Worm (Caenorhabditis elegans) whole organism, young adult: ENCODE data around the gene rocf-1.

Experiments used
- B0035.1 ChIP-seq: sonication (generic microtip); optimal IDR thresholded peaks from 2 replicates; lab custom pipeline; 2016; ENCODE audit warnings: missing genetic modification characterization, mild to moderate bottlenecking, missing compliant biosample characterization, missing genotype, missing genetic modification reagents
- D2030.7 ChIP-seq: fragments of 200-800 bp; sonication (Bioruptor generic); IDR thresholded peaks from 2 replicates; pipeline ENCODE4 v1.3.6; 2022; ENCODE audit warnings: missing genetic modification reagents, missing genetic modification characterization, missing compliant biosample characterization
- F10E7.11 ChIP-seq: sonication (generic microtip); optimal IDR thresholded peaks from 2 replicates; lab custom pipeline; 2017; ENCODE audit warnings: mild to moderate bottlenecking, missing genetic modification characterization, moderate library complexity, missing compliant biosample characterization
- Y53F4B.3 ChIP-seq: fragments of 200-800 bp; sonication (Bioruptor generic); IDR thresholded peaks from 2 replicates; pipeline ENCODE4 v1.3.6; 2022; ENCODE audit warnings: missing genetic modification reagents, missing genetic modification characterization, missing compliant biosample characterization
- Y53G8AR.9 ChIP-seq: fragments of 200-800 bp; sonication (Bioruptor generic); conservative IDR thresholded peaks from 2 replicates; pipeline ENCODE4 v1.3.6; 2022; ENCODE audit warnings: missing genetic modification reagents, missing genetic modification characterization, missing compliant biosample characterization
- bed-1 ChIP-seq: fragments of 200-800 bp; sonication (Bioruptor generic); IDR thresholded peaks from 2 replicates; pipeline ENCODE4 v1.3.6; 2022; ENCODE audit warnings: missing genetic modification reagents, missing genetic modification characterization, missing compliant biosample characterization
- ccch-3 ChIP-seq: fragments of 200-800 bp; sonication (Bioruptor generic); optimal IDR thresholded peaks from 2 replicates; lab custom pipeline; 2018; ENCODE audit warnings: mild to moderate bottlenecking, missing genetic modification characterization, missing compliant biosample characterization
- cebp-1 ChIP-seq, 2 experiments: fragments of 200-800 bp in 1 of 2; sonication (Bioruptor generic) in 1 of 2; sonication (generic microtip) in 1 of 2; IDR thresholded peaks in 1 of 2; optimal IDR thresholded peaks in 1 of 2; 2 replicates each; pipeline versions ENCODE4 v1.3.6 to Lab custom; 2017 to 2022; ENCODE audit warnings: missing compliant biosample characterization in 2 of 2, missing genetic modification characterization in 2 of 2, mild to moderate bottlenecking in 1 of 2, missing genetic modification reagents in 1 of 2, moderate library complexity in 1 of 2
- ceh-58 ChIP-seq: fragments of 200-800 bp; sonication (Bioruptor generic); IDR thresholded peaks from 2 replicates; pipeline ENCODE4 v1.3.6; 2022; ENCODE audit warnings: missing genetic modification characterization, missing compliant biosample characterization
- die-1 ChIP-seq: sonication (generic microtip); optimal IDR thresholded peaks from 2 replicates; lab custom pipeline; 2016; ENCODE audit warnings: missing genotype, mild to moderate bottlenecking, missing genetic modification characterization, missing compliant biosample characterization
- dox-1 ChIP-seq: fragments of 200-800 bp; sonication (Bioruptor generic); IDR thresholded peaks from 2 replicates; pipeline ENCODE4 v1.3.6; 2022; ENCODE audit warnings: missing genetic modification reagents, missing genetic modification characterization, missing compliant biosample characterization
- efl-1 ChIP-seq: fragments of 150-350 bp; optimal IDR thresholded peaks from 2 replicates; lab custom pipeline; 2014; ENCODE audit warnings: missing biosample characterization, missing genetic modification reagents, missing genetic modification characterization
- egl-44 ChIP-seq: fragments of 200-800 bp; sonication (Bioruptor generic); IDR thresholded peaks from 2 replicates; pipeline ENCODE4 v1.3.6; 2022; ENCODE audit warnings: missing genetic modification reagents, missing genetic modification characterization, missing compliant biosample characterization
- fkh-3 ChIP-seq: sonication (generic microtip); optimal IDR thresholded peaks from 2 replicates; lab custom pipeline; 2016; ENCODE audit warnings: mild to moderate bottlenecking, missing genetic modification characterization, missing compliant biosample characterization
- let-607 ChIP-seq, 2 experiments: fragments of 200-800 bp in 1 of 2; sonication (Bioruptor generic) in 1 of 2; sonication (generic microtip) in 1 of 2; optimal IDR thresholded peaks; 2 replicates each; lab custom pipeline; 2016 to 2018; ENCODE audit warnings: mild to moderate bottlenecking in 2 of 2, missing compliant biosample characterization in 2 of 2, missing genetic modification characterization in 2 of 2, moderate library complexity in 2 of 2, missing genotype in 1 of 2
- lin-40 ChIP-seq: sonication (generic microtip); optimal IDR thresholded peaks from 2 replicates; lab custom pipeline; 2016; ENCODE audit warnings: missing genetic modification characterization, mild to moderate bottlenecking, missing compliant biosample characterization, missing genotype, missing genetic modification reagents
- lin-54 ChIP-seq: fragments of 200-800 bp; sonication (Bioruptor generic); optimal IDR thresholded peaks from 2 replicates; lab custom pipeline; 2018; ENCODE audit warnings: mild to moderate bottlenecking, missing genetic modification characterization, missing compliant biosample characterization
- lir-1 ChIP-seq: fragments of 200-800 bp; sonication (Bioruptor generic); conservative IDR thresholded peaks from 2 replicates; pipeline ENCODE4 v1.3.6; 2022; ENCODE audit warnings: missing genetic modification reagents, missing genetic modification characterization, missing compliant biosample characterization
- lsl-1 ChIP-seq: fragments of 200-800 bp; sonication (Bioruptor generic); optimal IDR thresholded peaks from 2 replicates; lab custom pipeline; 2018; ENCODE audit warnings: mild to moderate bottlenecking, missing genetic modification characterization, moderate library complexity, missing compliant biosample characterization
- lsy-27 ChIP-seq: sonication (generic microtip); optimal IDR thresholded peaks from 2 replicates; lab custom pipeline; 2017; ENCODE audit warnings: missing genetic modification characterization, mild to moderate bottlenecking, missing compliant biosample characterization, antibody characterized with exemption, missing genotype, borderline replicate concordance; ENCODE audit not compliant: insufficient read depth
- mcd-1 ChIP-seq: fragments of 200-800 bp; sonication (Bioruptor generic); IDR thresholded peaks from 2 replicates; pipeline ENCODE4 v1.3.6; 2022; ENCODE audit warnings: missing genetic modification reagents, missing genetic modification characterization, missing compliant biosample characterization
- mes-4 ChIP-seq: sonication (generic microtip); optimal IDR thresholded peaks from 2 replicates; lab custom pipeline; 2016; ENCODE audit warnings: missing genotype, missing genetic modification characterization, missing compliant biosample characterization
- nfya-2 ChIP-seq: fragments of 200-800 bp; sonication (Bioruptor generic); IDR thresholded peaks from 2 replicates; pipeline ENCODE4 v1.3.6; 2022; ENCODE audit warnings: missing genetic modification reagents, missing genetic modification characterization, missing compliant biosample characterization
- nhr-80 ChIP-seq: sonication (generic microtip); optimal IDR thresholded peaks from 2 replicates; lab custom pipeline; 2016; ENCODE audit warnings: missing genetic modification characterization, missing compliant biosample characterization
- repo-1 ChIP-seq: sonication (generic microtip); optimal IDR thresholded peaks from 2 replicates; lab custom pipeline; 2017; ENCODE audit warnings: mild to moderate bottlenecking, missing genetic modification characterization, missing compliant biosample characterization
- snpc-1.3 ChIP-seq: sonication (generic microtip); optimal IDR thresholded peaks from 2 replicates; lab custom pipeline; 2017; ENCODE audit warnings: missing genetic modification characterization, mild to moderate bottlenecking, missing compliant biosample characterization, antibody characterized with exemption, moderate library complexity, missing genotype, missing genetic modification reagents; ENCODE audit not compliant: insufficient read depth
- somi-1 ChIP-seq: fragments of 200-800 bp; sonication (Bioruptor generic); optimal IDR thresholded peaks from 2 replicates; lab custom pipeline; 2018; ENCODE audit warnings: mild to moderate bottlenecking, missing genetic modification characterization, missing compliant biosample characterization
- tlf-1 ChIP-seq: fragments of 200-800 bp; sonication (Bioruptor generic); optimal IDR thresholded peaks from 2 replicates; lab custom pipeline; 2018; ENCODE audit warnings: mild to moderate bottlenecking, missing genetic modification characterization, missing compliant biosample characterization
- xnd-1 ChIP-seq: sonication (generic microtip); optimal IDR thresholded peaks from 2 replicates; lab custom pipeline; 2016; ENCODE audit warnings: missing genotype, missing genetic modification reagents, missing genetic modification characterization, missing compliant biosample characterization
- ztf-18 ChIP-seq: sonication (generic microtip); optimal IDR thresholded peaks from 2 replicates; lab custom pipeline; 2016; ENCODE audit warnings: missing genotype, mild to moderate bottlenecking, missing genetic modification characterization, missing compliant biosample characterization

rocf-1 gene

DNA sequence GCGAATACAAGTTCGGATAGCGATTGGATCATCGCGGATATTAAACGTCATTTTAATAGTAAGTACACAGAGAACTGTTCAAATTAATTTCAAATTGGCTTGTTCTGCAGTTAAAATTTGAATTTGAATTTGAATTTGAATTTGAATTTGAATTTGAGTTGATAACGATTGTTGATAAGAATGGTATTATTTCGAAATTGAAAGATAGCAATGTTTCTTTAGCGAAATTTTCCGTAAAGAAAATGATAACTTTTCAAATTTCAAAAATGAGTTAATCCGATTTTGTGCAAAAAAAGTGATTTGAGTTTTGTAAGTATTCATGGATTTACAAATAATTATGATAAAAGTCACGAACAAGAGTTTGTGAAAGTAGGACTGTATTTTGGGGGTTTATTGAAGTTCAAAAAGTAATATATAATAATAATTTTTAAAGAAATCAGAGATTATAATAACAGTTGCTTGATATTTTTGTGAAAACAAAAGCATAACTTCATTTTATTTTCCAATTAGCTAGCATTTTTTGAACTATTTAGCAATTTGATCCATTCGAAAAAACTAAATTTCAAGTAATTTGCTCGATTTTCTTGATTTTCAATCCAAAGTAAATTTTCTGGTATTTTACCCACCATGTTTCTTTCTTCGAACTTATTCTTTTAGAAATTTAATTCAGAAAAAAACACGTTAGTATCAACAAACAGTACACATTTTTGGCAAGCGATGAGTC, 38.8 kb downstream of the rocf-1 start, which contains the start of gene Y36E3A.2:
TSS of gene Y36E3A.2 (plus strand) at position 674 of the 724 bp plus-strand sequence.
- TF ChIP-seq efl-1 (GFP tag; lab: Kevin White, UChicago) (no peak), repo-1 (tag; lab: Kevin White, UChicago) (no peak), fkh-3 (no peak), nhr-80 (tag; lab: Kevin White, UChicago) (peak; percentile 9)

DNA sequence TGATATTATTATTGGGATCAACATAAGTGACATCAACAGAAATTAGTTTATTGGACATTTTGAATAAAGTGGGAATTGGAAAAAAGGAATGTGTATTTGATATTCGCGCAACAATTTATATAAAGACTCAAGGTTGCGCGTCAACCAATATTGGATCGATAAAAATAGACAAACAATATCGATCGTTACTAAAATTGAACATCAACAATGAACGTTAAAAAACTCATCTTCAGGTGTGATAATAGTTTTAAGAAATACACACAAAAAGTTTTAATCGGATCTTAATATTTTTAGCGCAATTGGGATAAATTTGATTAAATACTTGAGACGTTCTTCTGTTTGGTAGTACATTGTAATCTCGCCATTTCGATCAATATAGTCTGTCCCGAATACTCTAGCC, 40.7 kb downstream of the rocf-1 start, which contains the start of gene fbxa-104:
TSS of gene fbxa-104 (minus strand) at position 83 of the 400 bp plus-strand sequence.
- no peak for TF ChIP-seq somi-1 (GFP tag; lab: Kevin White, UChicago)
- TF ChIP-seq let-607 (tag; optimal IDR thresholded peaks at IDR 0.05; lab: Kevin White, UChicago), result no peak
- TF ChIP-seq cebp-1 (GFP tag; IDR thresholded peaks at IDR 0.05; lab: Robert Waterston, UW), result no peak
- no peak for TF ChIP-seq cebp-1 (tag; optimal IDR thresholded peaks at IDR 0.05; lab: Kevin White, UChicago)
- TF ChIP-seq Y53G8AR.9 (GFP tag; lab: Robert Waterston, UW), result no peak
- no peak for TF ChIP-seq ceh-58 (GFP tag; lab: Robert Waterston, UW)
- no peak for TF ChIP-seq tlf-1 (GFP tag; lab: Kevin White, UChicago)
- no peak for TF ChIP-seq ccch-3 (GFP tag; lab: Kevin White, UChicago)
- no peak for TF ChIP-seq B0035.1 (tag; lab: Kevin White, UChicago)
- TF ChIP-seq ztf-18 (tag; lab: Kevin White, UChicago), result no peak
- TF ChIP-seq F10E7.11 (tag; lab: Kevin White, UChicago), result no peak
- no peak for TF ChIP-seq mes-4 (tag; lab: Kevin White, UChicago)
- TF ChIP-seq repo-1 (tag; lab: Kevin White, UChicago), result no peak

DNA sequence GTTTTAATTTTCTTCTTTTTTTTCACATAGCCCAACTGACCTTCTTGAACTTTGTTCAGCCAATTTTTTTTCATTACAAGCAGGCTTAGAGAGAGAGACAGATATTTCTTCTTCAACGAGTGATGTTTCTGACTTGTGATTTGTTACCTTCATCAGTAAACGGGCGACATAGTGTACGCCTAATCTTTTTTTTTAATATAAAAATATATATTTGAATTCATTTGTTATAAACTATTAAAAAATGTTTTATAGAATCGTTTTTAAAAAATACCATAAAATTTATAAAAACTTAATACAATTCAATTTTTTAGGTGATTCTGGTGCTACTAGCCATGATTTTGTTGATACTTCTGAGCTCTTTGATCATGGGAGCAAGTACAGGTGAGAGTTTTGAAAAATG, 46.5 kb downstream of the rocf-1 start, which contains the start of gene T06E6.10:
TSS of gene T06E6.10 (plus strand) at position 301 of the 400 bp plus-strand sequence.
- TF ChIP-seq lin-40 (tag; lab: Kevin White, UChicago) (no peak), snpc-1.3 (no peak), lsl-1 (no peak), egl-44 (no peak), lin-54 (GFP tag; lab: Kevin White, UChicago) (no peak), lsy-27 (no peak), die-1 (tag; lab: Kevin White, UChicago) (no peak), xnd-1 (no peak), Y53F4B.3 (GFP tag; lab: Robert Waterston, UW) (no peak), nfya-2 (GFP tag; lab: Robert Waterston, UW) (no peak), efl-1 (GFP tag; lab: Kevin White, UChicago) (no peak), ztf-18 (tag; lab: Kevin White, UChicago) (no peak), dox-1 (GFP tag; lab: Robert Waterston, UW) (no peak), bed-1 (no peak), mcd-1 (no peak), ccch-3 (GFP tag; lab: Kevin White, UChicago) (no peak), lir-1 (GFP tag; lab: Robert Waterston, UW) (no peak)

DNA sequence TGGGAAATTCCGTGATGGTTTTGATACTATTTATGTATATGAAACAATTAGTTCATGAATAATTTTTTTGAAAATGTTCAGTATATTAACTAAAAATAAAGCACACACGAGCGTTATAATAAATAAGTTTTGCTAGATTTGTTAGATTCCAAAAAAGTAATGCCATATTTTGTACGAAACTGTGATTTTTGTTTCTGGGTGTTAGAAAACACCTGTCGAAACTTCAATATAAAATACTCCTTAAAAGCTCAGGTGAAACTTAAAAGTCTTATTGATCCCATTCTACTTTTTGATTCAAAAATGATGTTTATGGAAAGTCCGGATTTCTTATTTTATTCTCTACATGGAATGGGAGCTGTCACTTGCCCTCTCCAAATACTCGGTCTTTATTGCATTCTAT, 48.4 kb downstream of the rocf-1 start, which contains the start of gene srh-265:
TSS of gene srh-265 (plus strand) at position 301 of the 400 bp plus-strand sequence.
- TF ChIP-seq D2030.7 (GFP tag; lab: Robert Waterston, UW), result no peak
